Fruit fly (Drosophila melanogaster) whole organism, embryonic: ENCODE data around the gene CG13601.

ENCODE experiments used
- Atf-2 ChIP-seq: fragments of 200-800 bp; sonication (Bioruptor generic); optimal IDR thresholded peaks from 2 replicates; lab custom pipeline; 2016; ENCODE audit warnings: missing biosample characterization, missing genetic modification characterization
- B-H1 ChIP-seq: fragments of 200-800 bp; sonication (Bioruptor generic); IDR thresholded peaks from 3 replicates; pipeline ENCODE4 v1.3.6; 2022; ENCODE audit warnings: missing biosample characterization, missing genetic modification characterization
- Bteb2 ChIP-seq: fragments of 200-800 bp; sonication (Bioruptor generic); optimal IDR thresholded peaks from 2 replicates; lab custom pipeline; 2016; ENCODE audit warnings: missing biosample characterization, missing genetic modification characterization
- CG10321 ChIP-seq: fragments of 200-800 bp; sonication (Bioruptor generic); IDR thresholded peaks from 2 replicates; pipeline ENCODE4 v1.3.6; 2022; ENCODE audit warnings: missing biosample characterization, missing genetic modification characterization
- CG12391 ChIP-seq: fragments of 200-800 bp; sonication (Bioruptor generic); optimal IDR thresholded peaks from 3 replicates; lab custom pipeline; 2018; ENCODE audit warnings: missing biosample characterization, mild to moderate bottlenecking, missing genetic modification characterization, moderate library complexity
- CG16815 ChIP-seq: fragments of 200-800 bp; sonication (Bioruptor generic); optimal IDR thresholded peaks from 3 replicates; lab custom pipeline; 2017; ENCODE audit warnings: missing biosample characterization, mild to moderate bottlenecking, missing genetic modification characterization
- CG17359 ChIP-seq: fragments of 200-800 bp; sonication (Bioruptor generic); optimal IDR thresholded peaks from 3 replicates; lab custom pipeline; 2018; ENCODE audit warnings: missing biosample characterization, mild to moderate bottlenecking, missing genetic modification characterization, moderate library complexity
- CG2678 ChIP-seq: fragments of 200-800 bp; sonication (Bioruptor generic); optimal IDR thresholded peaks from 3 replicates; lab custom pipeline; 2019; ENCODE audit warnings: missing biosample characterization, mild to moderate bottlenecking, missing genetic modification characterization, moderate library complexity
- CG32532 ChIP-seq: fragments of 200-800 bp; sonication (Bioruptor generic); IDR thresholded peaks from 2 replicates; pipeline ENCODE4 v1.3.6; 2022; ENCODE audit warnings: missing biosample characterization, missing genetic modification characterization
- CG33557 ChIP-seq: fragments of 200-800 bp; sonication (Bioruptor generic); optimal IDR thresholded peaks from 2 replicates; lab custom pipeline; 2019; ENCODE audit warnings: missing biosample characterization, mild to moderate bottlenecking, missing genetic modification characterization, moderate library complexity
- CG3726 ChIP-seq: fragments of 200-800 bp; sonication (Bioruptor generic); IDR thresholded peaks from 3 replicates; pipeline ENCODE4, ENCODE4 v1.3.6; 2022; ENCODE audit warnings: missing biosample characterization, missing genetic modification characterization
- CG3838 ChIP-seq: fragments of 200-800 bp; sonication (Bioruptor generic); optimal IDR thresholded peaks from 3 replicates; lab custom pipeline; 2016; ENCODE audit warnings: missing biosample characterization, missing genetic modification characterization
- CG43689 ChIP-seq: fragments of 200-800 bp; sonication (Bioruptor generic); IDR thresholded peaks from 2 replicates; pipeline ENCODE4 v1.3.6; 2022; ENCODE audit warnings: missing biosample characterization, missing genetic modification characterization
- CG7271 ChIP-seq: fragments of 200-800 bp; sonication (Bioruptor generic); optimal IDR thresholded peaks from 2 replicates; lab custom pipeline; 2018; ENCODE audit warnings: missing biosample characterization, mild to moderate bottlenecking, missing genetic modification characterization, moderate library complexity
- CG7357 ChIP-seq: fragments of 200-800 bp; sonication (Bioruptor generic); IDR thresholded peaks from 3 replicates; pipeline ENCODE4 v1.3.6; 2022; ENCODE audit warnings: missing biosample characterization, missing genetic modification characterization
- CG7556 ChIP-seq: fragments of 200-800 bp; sonication (Bioruptor generic); optimal IDR thresholded peaks from 2 replicates; lab custom pipeline; 2017; ENCODE audit warnings: missing biosample characterization, mild to moderate bottlenecking, missing genetic modification characterization
- CG7963 ChIP-seq: fragments of 200-800 bp; sonication (Bioruptor generic); IDR thresholded peaks from 3 replicates; pipeline ENCODE4 v1.3.6; 2022; ENCODE audit warnings: missing biosample characterization, missing genetic modification characterization; ENCODE audit not compliant: partially characterized antibody
- Camta ChIP-seq: fragments of 200-800 bp; sonication (Bioruptor generic); optimal IDR thresholded peaks from 2 replicates; lab custom pipeline; 2016; ENCODE audit warnings: missing biosample characterization, missing genetic modification characterization
- Deaf1 ChIP-seq: fragments of 200-800 bp; optimal IDR thresholded peaks from 3 replicates; lab custom pipeline; 2019; ENCODE audit warnings: missing biosample characterization, mild to moderate bottlenecking, missing genetic modification characterization, moderate library complexity
- Dref ChIP-seq: fragments of 200-800 bp; sonication (Bioruptor generic); IDR thresholded peaks from 2 replicates; pipeline ENCODE4 v1.3.6; 2022; ENCODE audit warnings: missing biosample characterization, missing genetic modification characterization
- Drgx ChIP-seq: fragments of 200-800 bp; sonication (Bioruptor generic); IDR thresholded peaks from 2 replicates; pipeline ENCODE4 v1.3.6; 2022; ENCODE audit warnings: missing biosample characterization, missing genetic modification characterization
- E2f1 ChIP-seq: fragments of 200-800 bp; sonication (Bioruptor generic); IDR thresholded peaks from 2 replicates; pipeline ENCODE4 v1.3.6; 2022; ENCODE audit warnings: missing biosample characterization, missing genetic modification characterization
- Fer1 ChIP-seq: fragments of 200-800 bp; sonication (Bioruptor generic); optimal IDR thresholded peaks from 2 replicates; lab custom pipeline; 2017; ENCODE audit warnings: missing biosample characterization, mild to moderate bottlenecking, missing genetic modification characterization
- HLH3B ChIP-seq: fragments of 200-800 bp; sonication (Bioruptor generic); IDR thresholded peaks from 2 replicates; pipeline ENCODE4 v1.3.6; 2022; ENCODE audit warnings: missing biosample characterization, missing genetic modification characterization
- MESR4 ChIP-seq: fragments of 200-800 bp; sonication (Bioruptor generic); optimal IDR thresholded peaks from 2 replicates; lab custom pipeline; 2018; ENCODE audit warnings: missing biosample characterization, mild to moderate bottlenecking, missing genetic modification characterization, moderate library complexity
- NC2α ChIP-seq: fragments of 200-800 bp; sonication (Bioruptor generic); optimal IDR thresholded peaks from 2 replicates; lab custom pipeline; 2016; ENCODE audit warnings: missing biosample characterization, missing genetic modification characterization
- NFAT ChIP-seq: fragments of 200-800 bp; sonication (Bioruptor generic); IDR thresholded peaks from 2 replicates; pipeline ENCODE4 v1.3.6; 2022; ENCODE audit warnings: missing biosample characterization, missing genetic modification characterization
- NfI ChIP-seq: fragments of 200-800 bp; sonication (Bioruptor generic); optimal IDR thresholded peaks from 3 replicates; lab custom pipeline; 2018; ENCODE audit warnings: missing biosample characterization, mild to moderate bottlenecking, missing genetic modification characterization, moderate library complexity
- Oli ChIP-seq: fragments of 200-800 bp; sonication (Bioruptor generic); optimal IDR thresholded peaks from 2 replicates; lab custom pipeline; 2018; ENCODE audit warnings: missing biosample characterization, mild to moderate bottlenecking, missing genetic modification characterization, moderate library complexity
- Rx ChIP-seq: fragments of 200-800 bp; sonication (Bioruptor generic); IDR thresholded peaks from 2 replicates; pipeline ENCODE4 v1.3.6; 2022; ENCODE audit warnings: missing biosample characterization, missing genetic modification characterization
- Xbp1 ChIP-seq: fragments of 200-800 bp; sonication (Bioruptor generic); optimal IDR thresholded peaks from 3 replicates; lab custom pipeline; 2016; ENCODE audit warnings: missing biosample characterization, mild to moderate bottlenecking, missing genetic modification characterization
- ato ChIP-seq: fragments of 200-800 bp; sonication (Bioruptor generic); IDR thresholded peaks from 2 replicates; pipeline ENCODE4 v1.3.6; 2022; ENCODE audit warnings: missing biosample characterization, missing genetic modification characterization; ENCODE audit not compliant: partially characterized antibody
- az2 ChIP-seq: fragments of 200-800 bp; sonication (Bioruptor generic); optimal IDR thresholded peaks from 3 replicates; lab custom pipeline; 2016; ENCODE audit warnings: missing biosample characterization, missing genetic modification characterization
- bab2 ChIP-seq: fragments of 200-800 bp; sonication (Bioruptor generic); optimal IDR thresholded peaks from 2 replicates; lab custom pipeline; 2016; ENCODE audit warnings: missing biosample characterization, missing genetic modification characterization
- croc ChIP-seq: fragments of 200-800 bp; sonication (Bioruptor generic); conservative IDR thresholded peaks from 3 replicates; pipeline ENCODE4 v1.3.6; 2022; ENCODE audit warnings: missing biosample characterization, missing genetic modification characterization
- danr ChIP-seq: fragments of 200-800 bp; sonication (Bioruptor generic); IDR thresholded peaks from 2 replicates; pipeline ENCODE4 v1.3.6; 2022; ENCODE audit warnings: missing biosample characterization, missing genetic modification characterization
- gcm2 ChIP-seq: fragments of 200-800 bp; sonication (Bioruptor generic); optimal IDR thresholded peaks from 2 replicates; lab custom pipeline; 2016; ENCODE audit warnings: missing biosample characterization, missing genetic modification characterization
- her ChIP-seq: fragments of 200-800 bp; sonication (Bioruptor generic); optimal IDR thresholded peaks from 2 replicates; lab custom pipeline; 2016; ENCODE audit warnings: missing biosample characterization, missing genetic modification characterization
- jigr1 ChIP-seq: fragments of 200-800 bp; sonication (Bioruptor generic); IDR thresholded peaks from 3 replicates; pipeline ENCODE4 v1.3.6; 2022; ENCODE audit warnings: missing biosample characterization, missing genetic modification characterization
- odd ChIP-seq: fragments of 200-800 bp; sonication (Bioruptor generic); optimal IDR thresholded peaks from 2 replicates; lab custom pipeline; 2017; ENCODE audit warnings: missing biosample characterization, mild to moderate bottlenecking, missing genetic modification characterization
- salm ChIP-seq: fragments of 200-800 bp; sonication (Bioruptor generic); optimal IDR thresholded peaks from 2 replicates; lab custom pipeline; 2018; ENCODE audit warnings: missing biosample characterization, mild to moderate bottlenecking, missing genetic modification characterization
- sc ChIP-seq, 3 experiments: fragments of >200 bp in 2 of 3; fragments of 200-800 bp in 1 of 3; sonication (Bioruptor generic) in 1 of 3; optimal IDR thresholded peaks; 2 replicates in 2 of 3; 3 replicates in 1 of 3; lab custom pipeline; 2017; ENCODE audit warnings: mild to moderate bottlenecking in 1 of 3, missing biosample characterization in 1 of 3, missing genetic modification characterization in 1 of 3, missing genetic modification reagents in 1 of 3
- tap ChIP-seq: fragments of 200-800 bp; optimal IDR thresholded peaks from 3 replicates; lab custom pipeline; 2019; ENCODE audit warnings: missing biosample characterization, mild to moderate bottlenecking, missing genetic modification characterization, moderate library complexity
- tgo ChIP-seq: fragments of 200-800 bp; sonication (Bioruptor generic); IDR thresholded peaks from 3 replicates; pipeline ENCODE4 v1.3.6; 2022; ENCODE audit warnings: missing biosample characterization, missing genetic modification characterization
- trem ChIP-seq: fragments of 200-800 bp; optimal IDR thresholded peaks from 3 replicates; lab custom pipeline; 2019; ENCODE audit warnings: missing biosample characterization, mild to moderate bottlenecking, missing genetic modification characterization, moderate library complexity
- tup ChIP-seq: fragments of 200-800 bp; sonication (Bioruptor generic); optimal IDR thresholded peaks from 2 replicates; lab custom pipeline; 2016; ENCODE audit warnings: missing biosample characterization, mild to moderate bottlenecking, missing genetic modification characterization, moderate library complexity
- wdn ChIP-seq: fragments of 200-800 bp; sonication (Bioruptor generic); IDR thresholded peaks from 2 replicates; pipeline ENCODE4 v1.3.6; 2022; ENCODE audit warnings: missing biosample characterization, missing genetic modification characterization
- wor ChIP-seq: fragments of 200-800 bp; sonication (Bioruptor generic); IDR thresholded peaks from 2 replicates; pipeline ENCODE4 v1.3.6; 2022; ENCODE audit warnings: missing biosample characterization, missing genetic modification characterization

Gene CG13601

DNA sequence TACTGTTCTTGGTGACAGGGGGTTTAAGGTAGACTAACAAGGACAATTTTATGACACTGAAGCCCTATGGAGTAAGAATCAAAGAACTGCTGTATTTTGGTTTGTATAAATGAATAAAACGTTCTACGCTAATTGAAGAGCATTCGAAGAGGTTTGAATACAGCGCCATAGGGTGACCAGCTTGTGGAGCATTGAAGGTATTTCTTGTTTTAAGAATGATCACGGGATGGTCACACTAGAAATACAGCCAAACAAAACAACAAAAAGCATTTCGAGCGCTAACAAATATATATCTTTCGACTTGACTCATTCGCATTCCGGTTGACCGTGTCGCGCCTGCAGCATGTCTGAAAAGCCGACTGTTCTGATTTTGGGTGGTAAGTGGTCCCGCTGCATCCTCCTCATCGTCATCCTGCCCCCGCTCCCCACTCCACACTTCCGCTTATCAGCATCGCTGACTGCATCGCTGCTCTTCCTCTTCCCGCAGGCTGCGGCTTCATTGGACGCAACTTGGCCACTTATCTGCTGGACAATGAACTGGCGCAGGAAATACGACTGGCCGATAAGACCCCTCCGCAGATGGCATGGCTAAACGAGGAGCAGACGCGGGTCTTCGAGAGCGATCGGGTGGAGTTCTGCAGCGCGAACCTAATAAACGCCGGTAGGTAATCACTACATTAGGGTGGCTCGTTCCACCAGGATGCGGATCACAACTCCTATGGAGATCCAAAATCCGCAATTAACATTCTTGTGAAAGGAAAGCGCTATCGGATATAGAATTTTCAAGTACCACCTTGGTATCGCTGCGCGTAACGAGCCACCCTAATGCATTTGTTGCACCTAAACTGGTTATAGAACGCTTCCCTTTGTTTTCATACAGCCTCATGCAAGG is 6.5 kb upstream of the CG13601 start, which contains the start of gene CG5854 (continued):
- peak; percentile 45; the same call in 2 of the 3 replicates for TF ChIP-seq B-H1 (GFP tag; lab: Robert Waterston, UW)
- TF ChIP-seq HLH3B (GFP tag; lab: Robert Waterston, UW), result peak; percentile 79; the same call in 1 of the 2 replicates
- TF ChIP-seq CG10321, result peak; percentile 59
- TF ChIP-seq gcm2, result peak; percentile 29
- TF ChIP-seq odd (GFP tag; lab: Kevin White, UChicago), result peak; percentile 64
- peak; percentile 47 for TF ChIP-seq CG16815
- peak; percentile 74 for TF ChIP-seq bab2
- peak; percentile 98 for TF ChIP-seq Drgx
- TF ChIP-seq CG33557 (GFP tag; lab: Kevin White, UChicago), result peak; percentile 44
- TF ChIP-seq CG43689 (GFP tag; lab: Robert Waterston, UW), result peak; percentile 55; the same call in 1 of the 2 replicates
- TF ChIP-seq CG17359 (tag; lab: Kevin White, UChicago), result peak; percentile 74
- TF ChIP-seq az2 (GFP tag; lab: Kevin White, UChicago), result peak; percentile 81
- TF ChIP-seq Atf-2 (GFP tag; lab: Kevin White, UChicago), result peak; percentile 68
- TF ChIP-seq CG32532 (GFP tag; lab: Robert Waterston, UW), result peak; percentile 82
- TF ChIP-seq CG7357 (GFP tag; lab: Robert Waterston, UW), result 0 out of 3 replicates have a peak, but pooled peaks have one; percentile 34
- TF ChIP-seq tup, result peak; percentile 62
- peak; percentile 64 for TF ChIP-seq Fer1
- TF ChIP-seq CG7963 (GFP tag; lab: Robert Waterston, UW), result no peak
- peak; percentile 76 for TF ChIP-seq CG2678 (tag; lab: Kevin White, UChicago)
- peak; percentile 51; the same call in 1 of the 2 replicates for TF ChIP-seq Rx
- TF ChIP-seq CG7556 (GFP tag; lab: Kevin White, UChicago), result peak; percentile 73
- peak; percentile 18 for TF ChIP-seq Deaf1 (tag; lab: Kevin White, UChicago)
- peak; percentile 68 for TF ChIP-seq tap
- TF ChIP-seq MESR4 (GFP tag; lab: Kevin White, UChicago), result peak; percentile 86
- TF ChIP-seq CG3726 (GFP tag; lab: Robert Waterston, UW), result peak; percentile 70; the same call in 1 of the 3 replicates
- peak; percentile 21 for TF ChIP-seq CG3838 (GFP tag; lab: Kevin White, UChicago)
- peak; percentile 64 for TF ChIP-seq Bteb2 (GFP tag; lab: Kevin White, UChicago)
- TF ChIP-seq salm (tag; lab: Kevin White, UChicago), result peak; percentile 61
- no peak for TF ChIP-seq sc (optimal IDR thresholded peaks at IDR 0.05; lab: Kevin White, UChicago)
- TF ChIP-seq sc (GFP tag; optimal IDR thresholded peaks at IDR 0.05; lab: Kevin White, UChicago), result peak; percentile 62
- peak; percentile 68 for TF ChIP-seq Camta (GFP tag; lab: Kevin White, UChicago)
- no peak for TF ChIP-seq ato (GFP tag; lab: Robert Waterston, UW)
- TF ChIP-seq NfI, result peak; percentile 82
- peak; percentile 83 for TF ChIP-seq Oli
- TF ChIP-seq NC2α (GFP tag; lab: Kevin White, UChicago), result peak; percentile 68
- peak; percentile 48 for TF ChIP-seq wor (GFP tag; lab: Robert Waterston, UW)
- peak; percentile 79 for TF ChIP-seq Xbp1
- TF ChIP-seq croc (GFP tag; lab: Robert Waterston, UW), result peak; percentile 47; the same call in 2 of the 3 replicates
- TF ChIP-seq CG12391 (tag; lab: Kevin White, UChicago), result peak; percentile 70
- no peak for TF ChIP-seq Dref (GFP tag; lab: Robert Waterston, UW)
- TF ChIP-seq NFAT (GFP tag; lab: Robert Waterston, UW), result no peak
- peak; percentile 33; the same call in 1 of the 2 replicates for TF ChIP-seq wdn
- TF ChIP-seq jigr1 (GFP tag; lab: Robert Waterston, UW), result no peak
- TF ChIP-seq CG7271 (tag; lab: Kevin White, UChicago), result no peak
- peak; percentile 35; the same call in 1 of the 2 replicates for TF ChIP-seq danr (GFP tag; lab: Robert Waterston, UW)
- TF ChIP-seq E2f1 (GFP tag; lab: Robert Waterston, UW), result peak; percentile 53; the same call in 1 of the 2 replicates
- TF ChIP-seq her, result peak; percentile 65
- TF ChIP-seq trem (tag; lab: Kevin White, UChicago), result peak; percentile 59
- TF ChIP-seq tgo (GFP tag; lab: Robert Waterston, UW), result peak; percentile 66
